Worm (Caenorhabditis elegans) whole organism, L2 larva: ENCODE results near the gene EGAP9.4.

Experiments
- R02D3.7 ChIP-seq: fragments of 150-350 bp; optimal IDR thresholded peaks from 2 replicates; lab custom pipeline; 2014; ENCODE audit warnings: missing biosample characterization, missing genetic modification characterization
- aly-2 ChIP-seq: fragments of 150-350 bp; optimal IDR thresholded peaks from 2 replicates; lab custom pipeline; 2014; ENCODE audit warnings: missing biosample characterization, missing genetic modification characterization
- ceh-82 ChIP-seq: fragments of 150-350 bp; optimal IDR thresholded peaks from 2 replicates; lab custom pipeline; 2014; ENCODE audit warnings: missing biosample characterization, missing genetic modification characterization
- dmd-4 ChIP-seq: sonication (generic microtip); optimal IDR thresholded peaks from 2 replicates; lab custom pipeline; 2017; ENCODE audit warnings: missing biosample characterization, missing genetic modification characterization
- egl-27 ChIP-seq: sonication (generic microtip); optimal IDR thresholded peaks from 3 replicates; lab custom pipeline; 2017; ENCODE audit warnings: missing biosample characterization, missing genetic modification reagents, missing genetic modification characterization
- elt-1 ChIP-seq: fragments of 150-350 bp; optimal IDR thresholded peaks from 2 replicates; lab custom pipeline; 2014; ENCODE audit warnings: missing biosample characterization, missing genetic modification characterization
- lsy-2 ChIP-seq, 2 experiments: fragments of 150-350 bp in 1 of 2; sonication (generic microtip) in 1 of 2; optimal IDR thresholded peaks; 2 replicates each; lab custom pipeline; 2014 to 2017; ENCODE audit warnings: missing biosample characterization in 2 of 2, missing genetic modification characterization in 2 of 2
- nhr-10 ChIP-seq: sonication (generic microtip); optimal IDR thresholded peaks from 2 replicates; lab custom pipeline; 2017; ENCODE audit warnings: missing biosample characterization, missing genetic modification characterization
- nhr-11 ChIP-seq: fragments of 150-350 bp; optimal IDR thresholded peaks from 2 replicates; lab custom pipeline; 2014; ENCODE audit warnings: missing biosample characterization, missing genetic modification characterization
- nhr-237 ChIP-seq: fragments of 150-350 bp; optimal IDR thresholded peaks from 2 replicates; lab custom pipeline; 2014; ENCODE audit warnings: missing biosample characterization, missing genetic modification characterization
- nhr-77 ChIP-seq: fragments of 150-350 bp; optimal IDR thresholded peaks from 2 replicates; lab custom pipeline; 2014; ENCODE audit warnings: missing biosample characterization, missing genetic modification characterization

ce11 chrV:6557035-6557434 is 19.6 kb upstream of the EGAP9.4 start, which contains the start of gene spp-27:
- TF ChIP-seq nhr-237 (tag; lab: Kevin White, UChicago) (no peak), egl-27 (tag; lab: Kevin White, UChicago) (no peak), ceh-82 (no peak), nhr-10 (tag; lab: Kevin White, UChicago) (no peak), lsy-2 (tag; optimal IDR thresholded peaks at IDR 0.05; lab: Kevin White, UChicago) (no peak), nhr-11 (tag; lab: Kevin White, UChicago) (no peak), elt-1 (tag; lab: Kevin White, UChicago) (no peak), dmd-4 (no peak), nhr-77 (tag; lab: Kevin White, UChicago) (no peak), aly-2 (tag; lab: Kevin White, UChicago) (no peak), R02D3.7 (tag; lab: Kevin White, UChicago) (no peak)
